Fruit fly (Drosophila melanogaster): Measurements from ENCODE around the gene Atg2.

Gene Atg2

DNA sequence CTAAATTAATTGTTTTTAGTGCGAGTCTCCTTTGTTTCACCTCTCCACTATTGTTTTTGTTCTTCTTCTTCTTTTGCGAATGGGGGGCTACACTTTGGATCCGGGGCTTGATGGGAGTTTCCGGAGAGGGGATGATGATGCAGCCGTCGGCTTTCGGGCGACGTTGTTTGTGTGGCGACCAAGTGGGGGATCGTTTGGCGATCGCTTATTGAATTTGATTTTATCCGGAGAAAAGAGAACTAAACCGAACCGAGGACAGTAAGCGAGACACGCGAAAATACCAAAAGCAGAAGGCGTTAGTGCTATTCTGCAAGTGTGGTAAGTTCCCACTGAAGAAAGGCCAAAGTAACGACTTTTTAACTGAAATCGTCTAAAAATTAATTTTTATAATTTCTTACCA, 2.1 kb upstream of the Atg2 start, which contains the start of gene AhcyL1:
Gene AhcyL1 (minus strand): TSS at position 281 of the 400 bp plus-strand sequence.
- peak; percentile 21; the same call in 2 of the 3 replicates for TF ChIP-seq fd96Ca (GFP tag; IDR thresholded peaks at IDR 0.05)
- TF ChIP-seq Snoo (tag; optimal IDR thresholded peaks at IDR 0.05): peak; percentile 10
- peak; percentile 1 for TF ChIP-seq CG15710 (tag; optimal IDR thresholded peaks at IDR 0.05)
- TF ChIP-seq rn (GFP tag; IDR thresholded peaks at IDR 0.05): no peak

dm6 chr3L:2780711-2781110, 6.6 kb downstream of the Atg2 start, which contains the start of gene mRpS35:
Gene mRpS35 (plus strand): TSS chr3L:2780899.
- TF ChIP-seq CG32121 (GFP tag; IDR thresholded peaks at IDR 0.05) (no peak), Pif1B (GFP tag; optimal IDR thresholded peaks at IDR 0.05) (no peak), rn (GFP tag; IDR thresholded peaks at IDR 0.05) (no peak), CG9948 (tag; optimal IDR thresholded peaks at IDR 0.05) (no peak), Snoo (tag; optimal IDR thresholded peaks at IDR 0.05) (no peak), D1 (tag; optimal IDR thresholded peaks at IDR 0.05) (no peak), CG10348 (GFP tag; IDR thresholded peaks at IDR 0.05) (no peak), Pif1A (GFP tag; optimal IDR thresholded peaks at IDR 0.05) (no peak), CG13204 (GFP tag; optimal IDR thresholded peaks at IDR 0.05) (no peak)

- TF ChIP-seq Pif1B (GFP tag; optimal IDR thresholded peaks at IDR 0.05) (no peak), CG4496 (GFP tag; IDR thresholded peaks at IDR 0.05) (peak; percentile 37; the same call in 1 of the 3 replicates)
Measured at dm6 chr3L:2781991-2782677, 8.0 kb downstream of the Atg2 start, which contains the start of gene Pgant6. Gene Pgant6 (plus strand): TSS chr3L:2782255.

DNA sequence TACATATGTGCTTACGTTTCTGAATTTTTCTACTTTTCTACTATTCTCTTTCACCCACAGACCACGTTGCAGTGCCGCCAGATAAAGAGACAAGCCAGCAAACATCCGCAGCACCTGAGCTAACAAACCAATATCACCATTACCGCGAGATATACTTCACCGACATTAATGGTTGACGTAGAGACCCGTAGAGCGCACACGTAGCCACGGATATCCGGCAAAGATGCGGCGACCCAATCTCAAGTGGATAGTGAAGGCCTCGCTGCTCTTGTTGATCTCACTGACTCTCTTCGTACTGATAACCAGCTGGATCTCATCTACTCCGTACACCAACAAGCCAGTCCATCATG, 8.5 kb downstream of the Atg2 start:
- no peak for TF ChIP-seq Snoo (tag; optimal IDR thresholded peaks at IDR 0.05)
- no peak for TF ChIP-seq CG10348 (GFP tag; IDR thresholded peaks at IDR 0.05)
- TF ChIP-seq Pif1A (GFP tag; optimal IDR thresholded peaks at IDR 0.05): no peak
- no peak for TF ChIP-seq fd96Ca (GFP tag; IDR thresholded peaks at IDR 0.05)
- TF ChIP-seq CG8301 (tag; optimal IDR thresholded peaks at IDR 0.05): no peak
- TF ChIP-seq rn (GFP tag; IDR thresholded peaks at IDR 0.05): no peak
- no peak for TF ChIP-seq gl (tag; optimal IDR thresholded peaks at IDR 0.05)
- no peak for TF ChIP-seq CG9948 (tag; optimal IDR thresholded peaks at IDR 0.05)
- no peak for TF ChIP-seq CG17806 (tag; optimal IDR thresholded peaks at IDR 0.05)
- no peak for TF ChIP-seq CG15710 (tag; optimal IDR thresholded peaks at IDR 0.05)
- TF ChIP-seq CG8159 (tag; optimal IDR thresholded peaks at IDR 0.05): no peak

dm6 chr3L:2785941-2786340, 11.8 kb downstream of the Atg2 start:
- TF ChIP-seq CG8301 (tag; optimal IDR thresholded peaks at IDR 0.05) (no peak), rn (GFP tag; IDR thresholded peaks at IDR 0.05) (no peak), CG13204 (GFP tag; optimal IDR thresholded peaks at IDR 0.05) (no peak), gl (tag; optimal IDR thresholded peaks at IDR 0.05) (no peak), CG17806 (tag; optimal IDR thresholded peaks at IDR 0.05) (no peak), CG4496 (GFP tag; IDR thresholded peaks at IDR 0.05) (no peak), CG32121 (GFP tag; IDR thresholded peaks at IDR 0.05) (no peak), Snoo (tag; optimal IDR thresholded peaks at IDR 0.05) (no peak), CG8159 (tag; optimal IDR thresholded peaks at IDR 0.05) (no peak), Pif1A (GFP tag; optimal IDR thresholded peaks at IDR 0.05) (no peak), CG12605 (GFP tag; IDR thresholded peaks at IDR 0.05) (no peak), D1 (tag; optimal IDR thresholded peaks at IDR 0.05) (no peak), Ets98B (GFP tag; IDR thresholded peaks at IDR 0.05) (no peak), fd96Ca (GFP tag; IDR thresholded peaks at IDR 0.05) (no peak), EcR (GFP tag; optimal IDR thresholded peaks at IDR 0.05) (no peak), CG14655 (GFP tag; optimal IDR thresholded peaks at IDR 0.05) (no peak), CG10348 (GFP tag; IDR thresholded peaks at IDR 0.05) (no peak), CG15710 (tag; optimal IDR thresholded peaks at IDR 0.05) (no peak)

- TF ChIP-seq Pif1B (GFP tag; optimal IDR thresholded peaks at IDR 0.05): no peak
- no peak for TF ChIP-seq Pif1A (GFP tag; optimal IDR thresholded peaks at IDR 0.05)
- TF ChIP-seq CG12605 (GFP tag; IDR thresholded peaks at IDR 0.05): peak; percentile 53; the same call in 1 of the 2 replicates
- TF ChIP-seq CG4496 (GFP tag; IDR thresholded peaks at IDR 0.05): peak; percentile 91
- TF ChIP-seq fd96Ca (GFP tag; IDR thresholded peaks at IDR 0.05): peak; percentile 59; the same call in 1 of the 3 replicates
- TF ChIP-seq gl (tag; optimal IDR thresholded peaks at IDR 0.05): no peak
- TF ChIP-seq D1 (tag; optimal IDR thresholded peaks at IDR 0.05): no peak
- TF ChIP-seq rn (GFP tag; IDR thresholded peaks at IDR 0.05): peak; percentile 68
- peak; percentile 22 for TF ChIP-seq CG15710 (tag; optimal IDR thresholded peaks at IDR 0.05)
- peak; percentile 82 for TF ChIP-seq Ets98B (GFP tag; IDR thresholded peaks at IDR 0.05)
- no peak for TF ChIP-seq Snoo (tag; optimal IDR thresholded peaks at IDR 0.05)
- 0 out of 2 replicates have a peak, but pooled peaks have one; percentile 25 for TF ChIP-seq CG10348 (GFP tag; IDR thresholded peaks at IDR 0.05)
- TF ChIP-seq CG32121 (GFP tag; IDR thresholded peaks at IDR 0.05): peak; percentile 82; the same call in 1 of the 2 replicates
Measured at dm6 chr3L:2795363-2795957, 21.3 kb downstream of the Atg2 start.

DNA sequence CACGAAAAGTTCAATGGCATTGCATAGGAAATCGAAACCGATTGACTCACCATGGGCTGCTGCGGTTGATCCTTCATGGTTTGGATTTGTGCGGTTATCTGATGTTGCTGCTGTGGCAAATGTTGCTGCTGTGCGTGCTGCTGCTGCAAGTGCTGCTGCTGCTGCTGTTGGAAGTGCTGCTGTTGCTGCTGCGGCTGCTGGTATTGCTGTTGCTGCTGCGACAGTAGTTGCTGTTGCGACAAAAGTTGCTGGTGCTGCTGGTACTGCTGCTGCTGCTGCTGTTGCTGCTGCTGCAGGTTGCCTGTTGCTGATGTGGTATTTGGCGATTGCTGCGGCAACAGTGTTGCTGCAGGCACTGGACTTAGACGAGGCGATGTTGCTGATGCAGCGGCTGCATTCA, 22.1 kb downstream of the Atg2 start:
- TF ChIP-seq CG12605 (GFP tag; IDR thresholded peaks at IDR 0.05) (0 out of 2 replicates have a peak, but pooled peaks have one; percentile 18), CG15710 (tag; optimal IDR thresholded peaks at IDR 0.05) (no peak), CG4496 (GFP tag; IDR thresholded peaks at IDR 0.05) (0 out of 3 replicates have a peak, but pooled peaks have one; percentile 37), CG8301 (tag; optimal IDR thresholded peaks at IDR 0.05) (no peak), Ets98B (GFP tag; IDR thresholded peaks at IDR 0.05) (0 out of 2 replicates have a peak, but pooled peaks have one; percentile 10)

Data from whole organism, pupa.